Worm (Caenorhabditis elegans) whole organism, L3 larva: ENCODE measurements around the gene srh-295.

Experiments used
- R02D3.7 ChIP-seq: fragments of 150-350 bp; optimal IDR thresholded peaks from 2 replicates; lab custom pipeline; 2014; ENCODE audit warnings: missing biosample characterization, missing genetic modification characterization
- ceh-28 ChIP-seq: fragments of 150-350 bp; optimal IDR thresholded peaks from 2 replicates; lab custom pipeline; 2014; ENCODE audit warnings: missing biosample characterization, missing genetic modification reagents, missing genetic modification characterization
- daf-12 ChIP-seq: fragments of 150-350 bp; optimal IDR thresholded peaks from 2 replicates; lab custom pipeline; 2014; ENCODE audit warnings: missing biosample characterization, missing genetic modification reagents, missing genetic modification characterization
- egl-5 ChIP-seq: fragments of 150-350 bp; optimal IDR thresholded peaks from 2 replicates; lab custom pipeline; 2017; ENCODE audit warnings: missing biosample characterization, missing genetic modification reagents, missing genetic modification characterization, inconsistent platforms
- elt-1 ChIP-seq: fragments of 150-350 bp; optimal IDR thresholded peaks from 2 replicates; lab custom pipeline; 2014; ENCODE audit warnings: missing biosample characterization, missing genetic modification characterization
- elt-2 ChIP-seq: sonication (generic microtip); optimal IDR thresholded peaks from 2 replicates; lab custom pipeline; 2016; ENCODE audit warnings: missing genetic modification reagents, mild to moderate bottlenecking, missing genetic modification characterization, missing compliant biosample characterization
- elt-3 ChIP-seq, 3 experiments: fragments of 150-350 bp in 1 of 3; sonication (generic microtip) in 2 of 3; optimal IDR thresholded peaks; 2 replicates in 2 of 3; 4 replicates in 1 of 3; lab custom pipeline; 2014 to 2017; ENCODE audit warnings: missing biosample characterization in 3 of 3, missing genetic modification characterization in 3 of 3
- eor-1 ChIP-seq, 2 experiments: fragments of 150-350 bp; optimal IDR thresholded peaks; 2 replicates each; lab custom pipeline; 2014 to 2018; ENCODE audit warnings: missing biosample characterization in 2 of 2, missing genetic modification characterization in 2 of 2
- fkh-10 ChIP-seq: sonication (generic microtip); optimal IDR thresholded peaks from 2 replicates; lab custom pipeline; 2017; ENCODE audit warnings: missing biosample characterization, missing genetic modification reagents, missing genetic modification characterization
- fos-1 ChIP-seq: fragments of 150-350 bp; optimal IDR thresholded peaks from 2 replicates; lab custom pipeline; 2014; ENCODE audit warnings: missing biosample characterization, missing genetic modification characterization
- hmg-11 ChIP-seq: sonication (generic microtip); optimal IDR thresholded peaks from 2 replicates; lab custom pipeline; 2016; ENCODE audit warnings: missing genetic modification characterization, missing compliant biosample characterization
- jun-1 ChIP-seq: fragments of 150-350 bp; optimal IDR thresholded peaks from 2 replicates; lab custom pipeline; 2014; ENCODE audit warnings: missing biosample characterization, missing genetic modification reagents, missing genetic modification characterization
- lin-15B ChIP-seq: fragments of 150-350 bp; optimal IDR thresholded peaks from 2 replicates; lab custom pipeline; 2014; ENCODE audit warnings: missing biosample characterization, missing genetic modification characterization
- lin-39 ChIP-seq: fragments of 150-350 bp; optimal IDR thresholded peaks from 2 replicates; lab custom pipeline; 2018; ENCODE audit warnings: missing biosample characterization, missing genetic modification reagents, missing genetic modification characterization
- lsy-12 ChIP-seq: sonication (generic microtip); optimal IDR thresholded peaks from 2 replicates; lab custom pipeline; 2016; ENCODE audit warnings: mild to moderate bottlenecking, missing genetic modification characterization, missing compliant biosample characterization
- mdl-1 ChIP-seq: fragments of 150-350 bp; optimal IDR thresholded peaks from 2 replicates; lab custom pipeline; 2014; ENCODE audit warnings: missing biosample characterization, missing genetic modification characterization
- mml-1 ChIP-seq: fragments of 150-350 bp; sonication (generic microtip); optimal IDR thresholded peaks from 3 replicates; lab custom pipeline; 2014; ENCODE audit warnings: missing biosample characterization, missing genetic modification characterization
- nfya-1 ChIP-seq: sonication (generic microtip); optimal IDR thresholded peaks from 2 replicates; lab custom pipeline; 2017; ENCODE audit warnings: missing genetic modification characterization, mild to moderate bottlenecking, missing compliant biosample characterization, antibody characterized with exemption, moderate library complexity; ENCODE audit not compliant: insufficient read depth
- nhr-11 ChIP-seq: fragments of 150-350 bp; optimal IDR thresholded peaks from 2 replicates; lab custom pipeline; 2014; ENCODE audit warnings: missing biosample characterization, missing genetic modification characterization
- nhr-237 ChIP-seq: fragments of 150-350 bp; optimal IDR thresholded peaks from 2 replicates; lab custom pipeline; 2014; ENCODE audit warnings: missing biosample characterization, missing genetic modification characterization
- nhr-25 ChIP-seq: sonication (generic microtip); optimal IDR thresholded peaks from 2 replicates; lab custom pipeline; 2017; ENCODE audit warnings: missing biosample characterization, missing genetic modification characterization
- nhr-28 ChIP-seq: fragments of 150-350 bp; optimal IDR thresholded peaks from 2 replicates; lab custom pipeline; 2014; ENCODE audit warnings: missing biosample characterization, missing genetic modification characterization
- nhr-43 ChIP-seq: sonication (generic microtip); optimal IDR thresholded peaks from 2 replicates; lab custom pipeline; 2016; ENCODE audit warnings: mild to moderate bottlenecking, missing genetic modification characterization, missing compliant biosample characterization; ENCODE audit not compliant: poor library complexity, severe bottlenecking
- nhr-67 ChIP-seq: fragments of 150-350 bp; optimal IDR thresholded peaks from 2 replicates; lab custom pipeline; 2014; ENCODE audit warnings: missing biosample characterization, missing genetic modification characterization
- pha-4 ChIP-seq: fragments of 150-350 bp; optimal IDR thresholded peaks from 2 replicates; lab custom pipeline; 2014; ENCODE audit warnings: missing biosample characterization, missing genetic modification reagents, missing genetic modification characterization
- pqm-1 ChIP-seq: fragments of 150-350 bp; optimal IDR thresholded peaks from 2 replicates; lab custom pipeline; 2017; ENCODE audit warnings: missing biosample characterization, missing genetic modification characterization, inconsistent platforms
- skn-1 ChIP-seq: fragments of 150-350 bp; optimal IDR thresholded peaks from 2 replicates; lab custom pipeline; 2014; ENCODE audit warnings: missing biosample characterization, missing genetic modification characterization
- tbx-2 ChIP-seq: sonication (generic microtip); optimal IDR thresholded peaks from 2 replicates; lab custom pipeline; 2016; ENCODE audit warnings: mild to moderate bottlenecking, missing genetic modification characterization, missing compliant biosample characterization
- unc-62 ChIP-seq: fragments of 150-350 bp; sonication (generic microtip); optimal IDR thresholded peaks from 4 replicates; lab custom pipeline; 2014; ENCODE audit warnings: missing biosample characterization, missing genetic modification reagents, missing genetic modification characterization
- zag-1 ChIP-seq: fragments of 150-350 bp; optimal IDR thresholded peaks from 2 replicates; lab custom pipeline; 2014; ENCODE audit warnings: missing biosample characterization, missing genetic modification characterization
- ztf-11 ChIP-seq: fragments of 150-350 bp; optimal IDR thresholded peaks from 2 replicates; lab custom pipeline; 2014; ENCODE audit warnings: missing biosample characterization, missing genetic modification characterization
- ztf-4 ChIP-seq: fragments of 150-350 bp; optimal IDR thresholded peaks from 2 replicates; lab custom pipeline; 2014; ENCODE audit warnings: missing biosample characterization, missing genetic modification characterization

srh-295 gene

ce11 chrV:15330314-15330713 is at the start of gene srh-295:
Gene srh-295, plus strand, starts transcription at chrV:15330614.
- TF ChIP-seq nhr-67 (tag; lab: Kevin White, UChicago) (no peak), elt-2 (tag; lab: Kevin White, UChicago) (no peak), tbx-2 (tag; lab: Kevin White, UChicago) (no peak), elt-3 (tag; optimal IDR thresholded peaks at IDR 0.05; lab: Kevin White, UChicago) (no peak), skn-1 (tag; lab: Kevin White, UChicago) (no peak), lin-39 (tag; lab: Kevin White, UChicago) (no peak), mml-1 (tag; lab: Kevin White, UChicago) (no peak), elt-1 (tag; lab: Kevin White, UChicago) (no peak), nhr-28 (tag; lab: Kevin White, UChicago) (no peak), pha-4 (tag; lab: Kevin White, UChicago) (no peak), ceh-28 (tag; lab: Kevin White, UChicago) (no peak), nhr-11 (tag; lab: Kevin White, UChicago) (no peak), zag-1 (tag; lab: Kevin White, UChicago) (no peak), nhr-43 (tag; lab: Kevin White, UChicago) (no peak), egl-5 (tag; lab: Kevin White, UChicago) (no peak), mdl-1 (tag; lab: Kevin White, UChicago) (no peak)

- TF ChIP-seq elt-1 (tag; lab: Kevin White, UChicago) (no peak), eor-1 (tag; optimal IDR thresholded peaks at IDR 0.05; lab: Kevin White, UChicago) (no peak)
- TF ChIP-seq, all 47 proteins: peak for 0
Measured at ce11 chrV:15281279-15281949, 49.0 kb upstream of the srh-295 start, which contains the start of the genes srw-19 and srx-51. Gene srw-19, minus strand, starts transcription at chrV:15281379. Gene srx-51, plus strand, starts transcription at chrV:15281899.

- no peak for TF ChIP-seq fkh-10
- peak; percentile 74 for TF ChIP-seq nhr-25 (tag; lab: Kevin White, UChicago)
- TF ChIP-seq, all 47 proteins: peak for 1
Measured at ce11 chrV:15285984-15286383, 44.4 kb upstream of the srh-295 start.

DNA sequence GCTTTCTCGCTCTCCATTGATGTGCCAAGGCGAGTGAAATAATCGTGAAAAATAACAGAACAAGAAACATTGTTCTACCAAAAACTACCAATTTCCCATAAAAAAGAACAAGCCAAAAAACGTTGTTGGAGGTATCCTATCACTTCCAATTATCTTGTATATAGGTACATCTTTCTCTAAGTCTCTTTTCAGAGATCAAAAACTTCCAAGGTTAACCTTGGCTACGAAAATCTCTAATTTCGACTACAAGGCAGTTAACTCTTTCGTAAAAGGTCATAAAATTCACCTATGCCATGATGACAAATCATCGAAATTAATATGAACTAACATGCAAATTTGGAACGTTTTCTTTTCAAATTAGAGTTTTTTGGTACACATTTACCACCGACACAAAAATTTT is 42.6 kb upstream of the srh-295 start, which contains the start of gene cyp-34A1:
Gene cyp-34A1 (minus strand): TSS at position 101 of the 400 bp plus-strand sequence.
- TF ChIP-seq skn-1 (tag; lab: Kevin White, UChicago) (no peak), nhr-25 (tag; lab: Kevin White, UChicago) (peak; percentile 19)
- TF ChIP-seq, all 47 proteins: peak for 1

DNA sequence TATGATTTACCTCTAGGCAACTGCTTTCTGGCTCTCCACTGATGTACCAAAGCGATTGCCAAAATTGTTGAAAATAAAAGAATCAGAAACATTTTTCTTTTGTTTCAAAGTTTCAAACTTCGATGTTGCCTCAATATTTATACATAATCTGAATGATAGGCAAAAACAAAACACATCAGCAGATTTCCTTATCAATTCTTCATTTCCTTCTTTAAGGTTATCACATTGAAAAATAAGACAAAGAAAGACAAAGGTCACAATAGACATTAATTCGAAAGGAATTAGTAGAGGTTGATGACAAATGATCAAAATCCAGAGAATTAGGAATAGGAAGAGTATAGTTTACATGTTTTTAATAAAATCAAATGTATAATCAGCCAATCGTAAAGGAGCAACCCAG is 39.4 kb upstream of the srh-295 start, which contains the start of gene cyp-34A2:
Gene cyp-34A2 (minus strand): TSS at position 101 of the 400 bp plus-strand sequence.
- TF ChIP-seq pqm-1 (tag; lab: Kevin White, UChicago) = peak; percentile 0
- TF ChIP-seq ztf-4 (tag; lab: Kevin White, UChicago) = no peak

- TF ChIP-seq elt-3 (tag; optimal IDR thresholded peaks at IDR 0.05; lab: Kevin White, UChicago) = no peak
- TF ChIP-seq fos-1 (tag; lab: Kevin White, UChicago) = no peak
- no peak for TF ChIP-seq nhr-25 (tag; lab: Kevin White, UChicago)
- TF ChIP-seq jun-1 (tag; lab: Kevin White, UChicago) = no peak
- no peak for TF ChIP-seq unc-62 (GFP tag; lab: Kevin White, UChicago)
- TF ChIP-seq nhr-237 (tag; lab: Kevin White, UChicago) = no peak
- no peak for TF ChIP-seq hmg-11 (tag; lab: Kevin White, UChicago)
- TF ChIP-seq daf-12 (tag; lab: Kevin White, UChicago) = no peak
- TF ChIP-seq ztf-11 (tag; lab: Kevin White, UChicago) = no peak
- TF ChIP-seq R02D3.7 (tag; lab: Kevin White, UChicago) = no peak
- TF ChIP-seq lin-15B (tag; lab: Kevin White, UChicago) = no peak
- TF ChIP-seq elt-2 (tag; lab: Kevin White, UChicago) = no peak
- no peak for TF ChIP-seq nfya-1 (tag; lab: Kevin White, UChicago)
- no peak for TF ChIP-seq lsy-12 (tag; lab: Kevin White, UChicago)
Measured at ce11 chrV:15293865-15294264, 36.5 kb upstream of the srh-295 start, which contains the start of gene str-96. Gene str-96, minus strand, starts transcription at chrV:15293965.
